Worm (Caenorhabditis elegans) whole organism, L4 larva: ENCODE data around the gene str-206.

Experiments used
- F26F4.8 ChIP-seq: fragments of 200-800 bp; sonication (Bioruptor generic); conservative IDR thresholded peaks from 2 replicates; pipeline ENCODE4 v1.3.6; 2022; ENCODE audit warnings: missing genetic modification characterization, missing compliant biosample characterization
- F44E2.7 ChIP-seq: fragments of 200-800 bp; sonication (Bioruptor generic); IDR thresholded peaks from 2 replicates; pipeline ENCODE4 v2.1.2; 2022; ENCODE audit warnings: missing genetic modification characterization, missing compliant biosample characterization
- F49E8.2 ChIP-seq: sonication (generic microtip); optimal IDR thresholded peaks from 2 replicates; lab custom pipeline; 2016; ENCODE audit warnings: missing compliant biosample characterization, mild to moderate bottlenecking, missing genetic modification characterization, borderline replicate concordance
- T26A8.4 ChIP-seq: fragments of 200-800 bp; sonication (Bioruptor generic); IDR thresholded peaks from 2 replicates; pipeline ENCODE4 v1.3.6; 2022; ENCODE audit warnings: missing genetic modification characterization, missing compliant biosample characterization
- Y48G9A.11 ChIP-seq: fragments of 200-800 bp; sonication (Bioruptor generic); IDR thresholded peaks from 2 replicates; pipeline ENCODE4 v1.3.6; 2022; ENCODE audit warnings: missing genetic modification reagents, missing genetic modification characterization, missing compliant biosample characterization
- Y75B8A.6 ChIP-seq: fragments of 200-800 bp; sonication (Bioruptor generic); IDR thresholded peaks from 2 replicates; pipeline ENCODE4 v1.3.6; 2022; ENCODE audit warnings: missing genetic modification reagents, missing genetic modification characterization, missing compliant biosample characterization
- aha-1 ChIP-seq: fragments of 150-350 bp; peaks from one replicate; lab custom pipeline; 2014; ENCODE audit warnings: missing biosample characterization, missing genetic modification characterization
- ceh-44 ChIP-seq: fragments of 200-800 bp; sonication (Bioruptor generic); IDR thresholded peaks from 2 replicates; pipeline ENCODE4 v1.3.6; 2022; ENCODE audit warnings: missing genetic modification reagents, missing genetic modification characterization, missing compliant biosample characterization
- ceh-82 ChIP-seq: sonication (generic microtip); optimal IDR thresholded peaks from 2 replicates; lab custom pipeline; 2017; ENCODE audit warnings: missing biosample characterization, missing genetic modification characterization
- ctbp-1 ChIP-seq: fragments of 200-800 bp; sonication (Bioruptor generic); IDR thresholded peaks from 2 replicates; pipeline ENCODE4 v1.3.6; 2022; ENCODE audit warnings: missing genetic modification reagents, missing genetic modification characterization, missing compliant biosample characterization
- daf-16 ChIP-seq, 3 experiments: sonication (generic microtip); optimal IDR thresholded peaks; 2 replicates each; lab custom pipeline; 2016 to 2017; ENCODE audit warnings: missing genetic modification characterization in 3 of 3, missing genetic modification reagents in 3 of 3, mild to moderate bottlenecking in 2 of 3, missing compliant biosample characterization in 2 of 3, missing biosample characterization in 1 of 3, moderate library complexity in 1 of 3
- daf-19 ChIP-seq: fragments of 200-800 bp; sonication (Bioruptor generic); conservative IDR thresholded peaks from 2 replicates; pipeline ENCODE4 v1.3.6; 2022; ENCODE audit warnings: missing genetic modification characterization, missing compliant biosample characterization
- dmd-6 ChIP-seq: fragments of 200-800 bp; sonication (Bioruptor generic); IDR thresholded peaks from 2 replicates; pipeline ENCODE4 v1.3.6; 2022; ENCODE audit warnings: missing genetic modification reagents, missing genetic modification characterization, missing compliant biosample characterization
- dmd-9 ChIP-seq: fragments of 200-800 bp; sonication (Bioruptor generic); IDR thresholded peaks from 2 replicates; pipeline ENCODE4 v1.3.6; 2022; ENCODE audit warnings: missing genetic modification reagents, missing genetic modification characterization, missing compliant biosample characterization
- duxl-1 ChIP-seq: sonication (generic microtip); optimal IDR thresholded peaks from 2 replicates; lab custom pipeline; 2016; ENCODE audit warnings: mild to moderate bottlenecking, missing genetic modification characterization, moderate library complexity, missing compliant biosample characterization; ENCODE audit not compliant: poor library complexity
- dve-1 ChIP-seq: sonication (generic microtip); optimal IDR thresholded peaks from 2 replicates; lab custom pipeline; 2017; ENCODE audit warnings: antibody characterized with exemption, mild to moderate bottlenecking, missing genetic modification characterization, missing compliant biosample characterization; ENCODE audit not compliant: insufficient read depth
- hif-1 ChIP-seq, 2 experiments: sonication (generic microtip); optimal IDR thresholded peaks; 2 replicates each; lab custom pipeline; 2016 to 2017; ENCODE audit warnings: missing compliant biosample characterization in 2 of 2, missing genetic modification characterization in 2 of 2, missing genetic modification reagents in 2 of 2, missing genotype in 2 of 2, mild to moderate bottlenecking in 1 of 2
- hlh-11 ChIP-seq: fragments of 200-800 bp; sonication (Bioruptor generic); optimal IDR thresholded peaks from 2 replicates; lab custom pipeline; 2018; ENCODE audit warnings: mild to moderate bottlenecking, missing genetic modification characterization, missing compliant biosample characterization
- hmg-1.1 ChIP-seq: fragments of 200-800 bp; sonication (Bioruptor generic); IDR thresholded peaks from 2 replicates; pipeline ENCODE4 v1.3.6; 2022; ENCODE audit warnings: missing genetic modification reagents, missing genetic modification characterization, missing compliant biosample characterization
- lin-1 ChIP-seq: fragments of 200-800 bp; sonication (Bioruptor generic); IDR thresholded peaks from 2 replicates; pipeline ENCODE4 v1.3.6; 2022; ENCODE audit warnings: missing genetic modification reagents, missing genetic modification characterization, missing compliant biosample characterization
- lsy-2 ChIP-seq, 2 experiments: fragments of 150-350 bp in 1 of 2; sonication (generic microtip) in 1 of 2; optimal IDR thresholded peaks; 2 replicates each; lab custom pipeline; 2014 to 2017; ENCODE audit warnings: missing biosample characterization in 2 of 2, missing genetic modification characterization in 2 of 2
- mdl-1 ChIP-seq, 2 experiments: fragments of 150-350 bp in 1 of 2; sonication (generic microtip) in 1 of 2; optimal IDR thresholded peaks; 2 replicates each; lab custom pipeline; 2014 to 2017; ENCODE audit warnings: missing biosample characterization in 2 of 2, missing genetic modification characterization in 2 of 2
- mes-2 ChIP-seq: sonication (generic microtip); optimal IDR thresholded peaks from 2 replicates; lab custom pipeline; 2016; ENCODE audit warnings: missing genotype, mild to moderate bottlenecking, missing genetic modification characterization, missing compliant biosample characterization; ENCODE audit not compliant: poor library complexity, severe bottlenecking
- mxl-3 ChIP-seq: fragments of 200-800 bp; sonication (Bioruptor generic); optimal IDR thresholded peaks from 2 replicates; lab custom pipeline; 2018; ENCODE audit warnings: mild to moderate bottlenecking, missing genetic modification characterization, missing compliant biosample characterization
- nhr-10 ChIP-seq: fragments of 150-350 bp; optimal IDR thresholded peaks from 2 replicates; lab custom pipeline; 2014; ENCODE audit warnings: missing biosample characterization, missing genetic modification characterization
- nhr-102 ChIP-seq: sonication (generic microtip); optimal IDR thresholded peaks from 2 replicates; lab custom pipeline; 2016; ENCODE audit warnings: mild to moderate bottlenecking, missing genetic modification characterization, moderate library complexity, missing compliant biosample characterization
- nhr-11 ChIP-seq: fragments of 150-350 bp; optimal IDR thresholded peaks from 2 replicates; lab custom pipeline; 2014; ENCODE audit warnings: missing biosample characterization, missing genetic modification characterization
- nhr-237 ChIP-seq: sonication (generic microtip); optimal IDR thresholded peaks from 2 replicates; lab custom pipeline; 2017; ENCODE audit warnings: missing biosample characterization, missing genetic modification characterization
- nhr-28 ChIP-seq: fragments of 150-350 bp; optimal IDR thresholded peaks from 2 replicates; lab custom pipeline; 2014; ENCODE audit warnings: missing biosample characterization, missing genetic modification characterization
- nhr-41 ChIP-seq: fragments of 200-800 bp; sonication (Bioruptor generic); IDR thresholded peaks from 2 replicates; pipeline ENCODE4 v1.3.6; 2022; ENCODE audit warnings: missing genetic modification reagents, missing genetic modification characterization, missing compliant biosample characterization
- nhr-42 ChIP-seq: fragments of 200-800 bp; sonication (Bioruptor generic); IDR thresholded peaks from 2 replicates; pipeline ENCODE4 v1.3.6; 2022; ENCODE audit warnings: missing genetic modification characterization, missing compliant biosample characterization
- nhr-48 ChIP-seq: sonication (generic microtip); optimal IDR thresholded peaks from 2 replicates; lab custom pipeline; 2016; ENCODE audit warnings: mild to moderate bottlenecking, missing genetic modification characterization, missing compliant biosample characterization
- nhr-76 ChIP-seq: fragments of 150-350 bp; optimal IDR thresholded peaks from 2 replicates; lab custom pipeline; 2014; ENCODE audit warnings: missing biosample characterization, missing genetic modification characterization
- nhr-77 ChIP-seq: fragments of 150-350 bp; optimal IDR thresholded peaks from 2 replicates; lab custom pipeline; 2014; ENCODE audit warnings: missing biosample characterization, missing genetic modification characterization
- pha-4 ChIP-seq, 2 experiments: fragments of 150-350 bp in 1 of 2; fragments of 200-800 bp in 1 of 2; sonication (Bioruptor generic) in 1 of 2; IDR thresholded peaks in 1 of 2; optimal IDR thresholded peaks in 1 of 2; 2 replicates each; pipeline versions ENCODE4 v1.3.6 to Lab custom; 2014 to 2022; ENCODE audit warnings: missing genetic modification characterization in 2 of 2, missing genetic modification reagents in 2 of 2, missing biosample characterization in 1 of 2, missing compliant biosample characterization in 1 of 2
- php-3 ChIP-seq: fragments of 200-800 bp; sonication (Bioruptor generic); IDR thresholded peaks from 2 replicates; pipeline ENCODE4 v1.3.6; 2022; ENCODE audit warnings: missing genetic modification reagents, missing genetic modification characterization, missing compliant biosample characterization
- pqm-1 ChIP-seq: sonication (generic microtip); optimal IDR thresholded peaks from 2 replicates; lab custom pipeline; 2017; ENCODE audit warnings: missing biosample characterization, missing genetic modification characterization
- rbr-2 ChIP-seq: sonication (generic microtip); optimal IDR thresholded peaks from 2 replicates; lab custom pipeline; 2016; ENCODE audit warnings: missing genotype, missing genetic modification characterization, missing compliant biosample characterization
- snpc-4 ChIP-seq: fragments of 150-350 bp; optimal IDR thresholded peaks from 2 replicates; lab custom pipeline; 2014; ENCODE audit warnings: missing biosample characterization, missing genetic modification characterization
- spr-3 ChIP-seq: fragments of 200-800 bp; sonication (Bioruptor generic); optimal IDR thresholded peaks from 2 replicates; lab custom pipeline; 2018; ENCODE audit warnings: mild to moderate bottlenecking, missing genetic modification characterization, missing compliant biosample characterization
- tag-97 ChIP-seq: fragments of 200-800 bp; sonication (Bioruptor generic); IDR thresholded peaks from 2 replicates; pipeline ENCODE4 v1.3.6; 2022; ENCODE audit warnings: missing genetic modification characterization, missing compliant biosample characterization
- tra-1 ChIP-seq: fragments of 200-800 bp; sonication (Bioruptor generic); IDR thresholded peaks from 2 replicates; pipeline ENCODE4 v1.3.6; 2022; ENCODE audit warnings: missing genetic modification reagents, missing genetic modification characterization, missing compliant biosample characterization
- zag-1 ChIP-seq: fragments of 150-350 bp; optimal IDR thresholded peaks from 2 replicates; lab custom pipeline; 2014; ENCODE audit warnings: missing biosample characterization, missing genetic modification characterization
- zip-2 ChIP-seq: fragments of 150-350 bp; optimal IDR thresholded peaks from 2 replicates; lab custom pipeline; 2014; ENCODE audit warnings: missing biosample characterization, missing genetic modification characterization
- ztf-11 ChIP-seq: fragments of 150-350 bp; optimal IDR thresholded peaks from 2 replicates; lab custom pipeline; 2014; ENCODE audit warnings: missing biosample characterization, missing genetic modification characterization
- ztf-7 ChIP-seq: fragments of 150-350 bp; optimal IDR thresholded peaks from 2 replicates; lab custom pipeline; 2014; ENCODE audit warnings: missing biosample characterization, missing genetic modification characterization

The str-206 gene

ce11 chrV:6229457-6229949 lies 11.6 kb downstream of the str-206 start (continued):
- TF ChIP-seq pha-4 (GFP tag; IDR thresholded peaks at IDR 0.05; lab: Robert Waterston, UW): 0 out of 2 replicates have a peak, but pooled peaks have one; percentile 42
- peak; percentile 66 for TF ChIP-seq pha-4 (tag; optimal IDR thresholded peaks at IDR 0.05; lab: Kevin White, UChicago)
- peak; percentile 79; the same call in 1 of the 2 replicates for TF ChIP-seq lin-1 (GFP tag; lab: Robert Waterston, UW)
- TF ChIP-seq mes-2: peak; percentile 28
- peak; percentile 4; the same call in 1 of the 2 replicates for TF ChIP-seq Y75B8A.6
- peak; percentile 91 for TF ChIP-seq tra-1 (GFP tag; lab: Robert Waterston, UW)
- peak; percentile 67 to 80 for TF ChIP-seq lsy-2 (tag; optimal IDR thresholded peaks at IDR 0.05; lab: Kevin White, UChicago)
- TF ChIP-seq snpc-4: no peak
- peak; percentile 84 for TF ChIP-seq pqm-1 (tag; lab: Kevin White, UChicago)
- TF ChIP-seq F44E2.7 (GFP tag; lab: Robert Waterston, UW): no peak
- peak; percentile 87 for TF ChIP-seq dmd-6 (GFP tag; lab: Robert Waterston, UW)
- TF ChIP-seq dmd-9: no peak
- TF ChIP-seq spr-3 (GFP tag; lab: Kevin White, UChicago): no peak
- TF ChIP-seq aha-1 (tag; lab: Kevin White, UChicago): peak; percentile 99
- TF ChIP-seq F26F4.8 (GFP tag; lab: Robert Waterston, UW): no peak
- TF ChIP-seq nhr-10 (tag; lab: Kevin White, UChicago): peak; percentile 66
- no peak for TF ChIP-seq F49E8.2 (tag; lab: Kevin White, UChicago)
- TF ChIP-seq nhr-48 (tag; lab: Kevin White, UChicago): peak; percentile 96
- peak; percentile 71 for TF ChIP-seq ctbp-1 (GFP tag; lab: Robert Waterston, UW)
- TF ChIP-seq hif-1 (tag; optimal IDR thresholded peaks at IDR 0.05; lab: Kevin White, UChicago): peak; percentile 69 to 95
- no peak for TF ChIP-seq nhr-237
- TF ChIP-seq zag-1: no peak
- TF ChIP-seq nhr-11: peak; percentile 55
- no peak for TF ChIP-seq ceh-82 (tag; lab: Kevin White, UChicago)
- TF ChIP-seq nhr-41: no peak
- peak; percentile 54 for TF ChIP-seq duxl-1 (tag; lab: Kevin White, UChicago)
- TF ChIP-seq nhr-28: peak; percentile 90
- no peak for TF ChIP-seq tag-97 (GFP tag; lab: Robert Waterston, UW)
- TF ChIP-seq ztf-7 (tag; lab: Kevin White, UChicago): peak; percentile 44

- TF ChIP-seq daf-16 (GFP tag; optimal IDR thresholded peaks at IDR 0.05; lab: Kevin White, UChicago): no peak
- peak; percentile 89 for TF ChIP-seq daf-16 (tag; optimal IDR thresholded peaks at IDR 0.05; lab: Kevin White, UChicago)
- no peak for TF ChIP-seq Y48G9A.11 (GFP tag; lab: Robert Waterston, UW)
- TF ChIP-seq mes-2: peak; percentile 30
- TF ChIP-seq zip-2 (tag; lab: Kevin White, UChicago): no peak
- peak; percentile 62 for TF ChIP-seq nhr-48 (tag; lab: Kevin White, UChicago)
- no peak for TF ChIP-seq daf-19 (GFP tag; lab: Robert Waterston, UW)
- peak; percentile 29 for TF ChIP-seq nhr-102 (tag; lab: Kevin White, UChicago)
- TF ChIP-seq F26F4.8 (GFP tag; lab: Robert Waterston, UW): no peak
- TF ChIP-seq hmg-1.1 (GFP tag; lab: Robert Waterston, UW): 0 out of 2 replicates have a peak, but pooled peaks have one; percentile 5
- peak; percentile 38; the same call in 1 of the 2 replicates for TF ChIP-seq T26A8.4 (GFP tag; lab: Robert Waterston, UW)
- peak in 1 of 2 experiments; percentile 22 for TF ChIP-seq hif-1 (tag; optimal IDR thresholded peaks at IDR 0.05; lab: Kevin White, UChicago)
- TF ChIP-seq ceh-44 (GFP tag; lab: Robert Waterston, UW): no peak
- no peak for TF ChIP-seq mdl-1 (tag; optimal IDR thresholded peaks at IDR 0.05; lab: Kevin White, UChicago)
- TF ChIP-seq dve-1 (tag; lab: Kevin White, UChicago): peak; percentile 73
- TF ChIP-seq rbr-2 (tag; lab: Kevin White, UChicago): peak; percentile 41
- TF ChIP-seq ztf-11 (tag; lab: Kevin White, UChicago): no peak
- TF ChIP-seq pqm-1 (tag; lab: Kevin White, UChicago): peak; percentile 22
- TF ChIP-seq php-3 (GFP tag; lab: Robert Waterston, UW): 0 out of 2 replicates have a peak, but pooled peaks have one; percentile 28
- peak; percentile 73 for TF ChIP-seq dmd-6 (GFP tag; lab: Robert Waterston, UW)
- peak; percentile 22 for TF ChIP-seq nhr-28
- TF ChIP-seq mxl-3 (GFP tag; lab: Kevin White, UChicago): peak; percentile 2
- no peak for TF ChIP-seq pha-4 (GFP tag; IDR thresholded peaks at IDR 0.05; lab: Robert Waterston, UW)
- TF ChIP-seq pha-4 (tag; optimal IDR thresholded peaks at IDR 0.05; lab: Kevin White, UChicago): peak; percentile 7
- no peak for TF ChIP-seq nhr-77
- no peak for TF ChIP-seq nhr-42 (GFP tag; lab: Robert Waterston, UW)
- no peak for TF ChIP-seq nhr-76 (tag; lab: Kevin White, UChicago)
- TF ChIP-seq hlh-11: peak; percentile 74
Measured at ce11 chrV:6230629-6231229, 12.8 kb downstream of the str-206 start.
